Fruit fly (Drosophila melanogaster): ENCODE measurements around the gene InR.
A peak's percentile ranks its signal among the peaks of the same experiment; 100 is the strongest.

InR gene

dm6 chr3R:21649053-21649821 lies 30.1 kb upstream of the InR start:
- peak; percentile 27 for TF ChIP-seq CG13204 (GFP tag; optimal IDR thresholded peaks at IDR 0.05)
- TF ChIP-seq CG14655 (GFP tag; optimal IDR thresholded peaks at IDR 0.05) = peak; percentile 47
- TF ChIP-seq Pif1B (GFP tag; optimal IDR thresholded peaks at IDR 0.05) = no peak
- peak; percentile 55 for TF ChIP-seq D1 (tag; optimal IDR thresholded peaks at IDR 0.05)
- TF ChIP-seq CG8159 (tag; optimal IDR thresholded peaks at IDR 0.05) = peak; percentile 91
- peak; percentile 76 for TF ChIP-seq CG34367 (tag; optimal IDR thresholded peaks at IDR 0.05)
- peak; percentile 92 for TF ChIP-seq CG9948 (tag; optimal IDR thresholded peaks at IDR 0.05)
- TF ChIP-seq EcR (GFP tag; optimal IDR thresholded peaks at IDR 0.05) = peak; percentile 77
- TF ChIP-seq CG15710 (tag; optimal IDR thresholded peaks at IDR 0.05) = peak; percentile 88
- peak; percentile 33; the same call in 1 of the 2 replicates for TF ChIP-seq rn (GFP tag; IDR thresholded peaks at IDR 0.05)
- no peak for TF ChIP-seq CG10348 (GFP tag; IDR thresholded peaks at IDR 0.05)
- no peak for TF ChIP-seq CG32121 (GFP tag; IDR thresholded peaks at IDR 0.05)
- peak; percentile 91 for TF ChIP-seq CG17806 (tag; optimal IDR thresholded peaks at IDR 0.05)
- TF ChIP-seq CG8301 (tag; optimal IDR thresholded peaks at IDR 0.05) = no peak
- peak; percentile 11 for TF ChIP-seq gl (tag; optimal IDR thresholded peaks at IDR 0.05)

- TF ChIP-seq CG12605 (GFP tag; IDR thresholded peaks at IDR 0.05) (no peak), CG8301 (tag; optimal IDR thresholded peaks at IDR 0.05) (no peak), Snoo (tag; optimal IDR thresholded peaks at IDR 0.05) (peak; percentile 25), Pif1A (GFP tag; optimal IDR thresholded peaks at IDR 0.05) (peak; percentile 25), gl (tag; optimal IDR thresholded peaks at IDR 0.05) (no peak), CG9948 (tag; optimal IDR thresholded peaks at IDR 0.05) (peak; percentile 48), EcR (GFP tag; optimal IDR thresholded peaks at IDR 0.05) (no peak), D1 (tag; optimal IDR thresholded peaks at IDR 0.05) (peak; percentile 11), CG32121 (GFP tag; IDR thresholded peaks at IDR 0.05) (no peak), CG34367 (tag; optimal IDR thresholded peaks at IDR 0.05) (peak; percentile 56), CG8159 (tag; optimal IDR thresholded peaks at IDR 0.05) (peak; percentile 71), CG13204 (GFP tag; optimal IDR thresholded peaks at IDR 0.05) (no peak), CG17806 (tag; optimal IDR thresholded peaks at IDR 0.05) (peak; percentile 50), CG14655 (GFP tag; optimal IDR thresholded peaks at IDR 0.05) (peak; percentile 16), Pif1B (GFP tag; optimal IDR thresholded peaks at IDR 0.05) (peak; percentile 34), CG4496 (GFP tag; IDR thresholded peaks at IDR 0.05) (no peak), CG15710 (tag; optimal IDR thresholded peaks at IDR 0.05) (peak; percentile 57)
These were observed 29.3 kb upstream of the InR start for dm6 chr3R:21648460-21648859.

dm6 chr3R:21645904-21646664 lies 27.0 kb upstream of the InR start:
- TF ChIP-seq EcR (GFP tag; optimal IDR thresholded peaks at IDR 0.05) = peak; percentile 33
- peak; percentile 54 for TF ChIP-seq CG13204 (GFP tag; optimal IDR thresholded peaks at IDR 0.05)
- TF ChIP-seq CG17806 (tag; optimal IDR thresholded peaks at IDR 0.05) = no peak
- peak; percentile 40 for TF ChIP-seq gl (tag; optimal IDR thresholded peaks at IDR 0.05)
- 0 out of 3 replicates have a peak, but pooled peaks have one; percentile 42 for TF ChIP-seq CG4496 (GFP tag; IDR thresholded peaks at IDR 0.05)
- TF ChIP-seq CG14655 (GFP tag; optimal IDR thresholded peaks at IDR 0.05) = no peak

- TF ChIP-seq CG8301 (tag; optimal IDR thresholded peaks at IDR 0.05) (no peak), CG13204 (GFP tag; optimal IDR thresholded peaks at IDR 0.05) (peak; percentile 8)
These were observed 25.1 kb upstream of the InR start for dm6 chr3R:21644222-21644621.

- TF ChIP-seq Pif1B (GFP tag; optimal IDR thresholded peaks at IDR 0.05) = no peak
- TF ChIP-seq CG13204 (GFP tag; optimal IDR thresholded peaks at IDR 0.05) = no peak
- TF ChIP-seq EcR (GFP tag; optimal IDR thresholded peaks at IDR 0.05) = no peak
- peak; percentile 29 for TF ChIP-seq CG8159 (tag; optimal IDR thresholded peaks at IDR 0.05)
- TF ChIP-seq CG10348 (GFP tag; IDR thresholded peaks at IDR 0.05) = no peak
- TF ChIP-seq rn (GFP tag; IDR thresholded peaks at IDR 0.05) = no peak
- TF ChIP-seq Ets98B (GFP tag; IDR thresholded peaks at IDR 0.05) = no peak
- no peak for TF ChIP-seq CG12605 (GFP tag; IDR thresholded peaks at IDR 0.05)
- TF ChIP-seq gl (tag; optimal IDR thresholded peaks at IDR 0.05) = peak; percentile 7
- peak; percentile 45 for TF ChIP-seq CG17806 (tag; optimal IDR thresholded peaks at IDR 0.05)
- TF ChIP-seq CG8301 (tag; optimal IDR thresholded peaks at IDR 0.05) = peak; percentile 22
- no peak for TF ChIP-seq CG4496 (GFP tag; IDR thresholded peaks at IDR 0.05)
- no peak for TF ChIP-seq D1 (tag; optimal IDR thresholded peaks at IDR 0.05)
- TF ChIP-seq fd96Ca (GFP tag; IDR thresholded peaks at IDR 0.05) = no peak
- TF ChIP-seq CG9948 (tag; optimal IDR thresholded peaks at IDR 0.05) = peak; percentile 51
- peak; percentile 53 for TF ChIP-seq CG14655 (GFP tag; optimal IDR thresholded peaks at IDR 0.05)
- TF ChIP-seq Pif1A (GFP tag; optimal IDR thresholded peaks at IDR 0.05) = peak; percentile 43
- no peak for TF ChIP-seq CG32121 (GFP tag; IDR thresholded peaks at IDR 0.05)
- TF ChIP-seq CG15710 (tag; optimal IDR thresholded peaks at IDR 0.05) = peak; percentile 39
- TF ChIP-seq Snoo (tag; optimal IDR thresholded peaks at IDR 0.05) = peak; percentile 3
- TF ChIP-seq CG34367 (tag; optimal IDR thresholded peaks at IDR 0.05) = peak; percentile 16
These were observed 24.1 kb upstream of the InR start for dm6 chr3R:21643197-21643596.

- TF ChIP-seq CG8159 (tag; optimal IDR thresholded peaks at IDR 0.05) (no peak), CG12605 (GFP tag; IDR thresholded peaks at IDR 0.05) (no peak), D1 (tag; optimal IDR thresholded peaks at IDR 0.05) (no peak), CG10348 (GFP tag; IDR thresholded peaks at IDR 0.05) (no peak), CG15710 (tag; optimal IDR thresholded peaks at IDR 0.05) (no peak), Snoo (tag; optimal IDR thresholded peaks at IDR 0.05) (no peak), Pif1B (GFP tag; optimal IDR thresholded peaks at IDR 0.05) (no peak), CG17806 (tag; optimal IDR thresholded peaks at IDR 0.05) (no peak), CG9948 (tag; optimal IDR thresholded peaks at IDR 0.05) (no peak), CG34367 (tag; optimal IDR thresholded peaks at IDR 0.05) (no peak), Ets98B (GFP tag; IDR thresholded peaks at IDR 0.05) (no peak), fd96Ca (GFP tag; IDR thresholded peaks at IDR 0.05) (no peak), CG13204 (GFP tag; optimal IDR thresholded peaks at IDR 0.05) (no peak), gl (tag; optimal IDR thresholded peaks at IDR 0.05) (no peak), rn (GFP tag; IDR thresholded peaks at IDR 0.05) (no peak)
These were observed 23.2 kb upstream of the InR start for dm6 chr3R:21642301-21642700.

Measured in whole organism, pupa.